Fruit fly (Drosophila melanogaster) whole organism, embryonic: ENCODE results near the gene CG32642.

Experiments
- Asciz ChIP-seq: fragments of 200-800 bp; sonication (Bioruptor generic); optimal IDR thresholded peaks from 2 replicates; lab custom pipeline; 2017; ENCODE audit warnings: missing biosample characterization, mild to moderate bottlenecking, missing genetic modification characterization, missing genetic modification reagents
- CG10147 ChIP-seq: fragments of 200-800 bp; sonication (Bioruptor generic); optimal IDR thresholded peaks from 2 replicates; lab custom pipeline; 2019; ENCODE audit warnings: missing biosample characterization, mild to moderate bottlenecking, missing genetic modification characterization, moderate library complexity
- CG10267 ChIP-seq: fragments of 200-800 bp; sonication (Bioruptor generic); optimal IDR thresholded peaks from 2 replicates; lab custom pipeline; 2018; ENCODE audit warnings: missing biosample characterization, mild to moderate bottlenecking, missing genetic modification characterization, moderate library complexity
- CG10274 ChIP-seq: fragments of 200-800 bp; sonication (Bioruptor generic); optimal IDR thresholded peaks from 3 replicates; lab custom pipeline; 2017; ENCODE audit warnings: missing biosample characterization, mild to moderate bottlenecking, missing genetic modification characterization
- CG10462 ChIP-seq: fragments of 200-800 bp; sonication (Bioruptor generic); optimal IDR thresholded peaks from 2 replicates; lab custom pipeline; 2016; ENCODE audit warnings: missing biosample characterization, missing genetic modification characterization
- CG11560 ChIP-seq: fragments of 200-800 bp; sonication (Bioruptor generic); IDR thresholded peaks from 3 replicates; pipeline ENCODE4 v1.3.6; 2022; ENCODE audit warnings: missing biosample characterization, missing genetic modification characterization
- CG13424 ChIP-seq: fragments of 200-800 bp; sonication (Bioruptor generic); optimal IDR thresholded peaks from 2 replicates; lab custom pipeline; 2019; ENCODE audit warnings: missing biosample characterization, mild to moderate bottlenecking, missing genetic modification characterization, moderate library complexity
- CG14050 ChIP-seq: fragments of 200-800 bp; sonication (Bioruptor generic); IDR thresholded peaks from 3 replicates; pipeline ENCODE4 v1.3.6; 2022; ENCODE audit warnings: missing biosample characterization, missing genetic modification characterization
- CG2202 ChIP-seq: fragments of 200-800 bp; sonication (Bioruptor generic); optimal IDR thresholded peaks from 2 replicates; lab custom pipeline; 2018; ENCODE audit warnings: missing biosample characterization, mild to moderate bottlenecking, missing genetic modification characterization
- CG32532 ChIP-seq: fragments of 200-800 bp; sonication (Bioruptor generic); IDR thresholded peaks from 2 replicates; pipeline ENCODE4 v1.3.6; 2022; ENCODE audit warnings: missing biosample characterization, missing genetic modification characterization
- CG3838 ChIP-seq: fragments of 200-800 bp; sonication (Bioruptor generic); optimal IDR thresholded peaks from 3 replicates; lab custom pipeline; 2016; ENCODE audit warnings: missing biosample characterization, missing genetic modification characterization
- CG4854 ChIP-seq: fragments of 200-800 bp; sonication (Bioruptor generic); optimal IDR thresholded peaks from 2 replicates; lab custom pipeline; 2016; ENCODE audit warnings: missing biosample characterization, missing genetic modification characterization, inconsistent platforms
- CG6272 ChIP-seq: fragments of 200-800 bp; sonication (Bioruptor generic); IDR thresholded peaks from 2 replicates; pipeline ENCODE4 v1.3.6; 2022; ENCODE audit warnings: missing biosample characterization, missing genetic modification characterization
- CG7928 ChIP-seq: fragments of 200-800 bp; sonication (Bioruptor generic); optimal IDR thresholded peaks from 2 replicates; lab custom pipeline; 2017; ENCODE audit warnings: missing biosample characterization, mild to moderate bottlenecking, missing genetic modification characterization
- CG8089 ChIP-seq: fragments of 200-800 bp; sonication (Bioruptor generic); optimal IDR thresholded peaks from 3 replicates; lab custom pipeline; 2016; ENCODE audit warnings: missing biosample characterization, missing genetic modification characterization
- CG8388 ChIP-seq: fragments of 200-800 bp; sonication (Bioruptor generic); optimal IDR thresholded peaks from 2 replicates; lab custom pipeline; 2019; ENCODE audit warnings: missing biosample characterization, mild to moderate bottlenecking, missing genetic modification characterization, moderate library complexity
- CG8944 ChIP-seq: fragments of 200-800 bp; sonication (Bioruptor generic); optimal IDR thresholded peaks from 3 replicates; lab custom pipeline; 2016; ENCODE audit warnings: missing biosample characterization, missing genetic modification characterization
- Gsc ChIP-seq: fragments of 200-800 bp; sonication (Bioruptor generic); IDR thresholded peaks from 2 replicates; pipeline ENCODE4 v1.3.6; 2022; ENCODE audit warnings: missing biosample characterization, missing genetic modification characterization
- H2.0 ChIP-seq: fragments of 200-800 bp; sonication (Bioruptor generic); IDR thresholded peaks from 2 replicates; pipeline ENCODE4 v1.3.6; 2022; ENCODE audit warnings: missing biosample characterization, missing genetic modification characterization
- Lpt ChIP-seq: fragments of >200 bp; optimal IDR thresholded peaks from 2 replicates; lab custom pipeline; 2018; ENCODE audit warnings: missing biosample characterization, missing genetic modification characterization
- NK7.1 ChIP-seq: fragments of 200-800 bp; sonication (Bioruptor generic); optimal IDR thresholded peaks from 3 replicates; lab custom pipeline; 2016; ENCODE audit warnings: missing biosample characterization, missing genetic modification characterization
- Nf-YA ChIP-seq: fragments of 200-800 bp; sonication (Bioruptor generic); IDR thresholded peaks from 2 replicates; pipeline ENCODE4 v1.3.6; 2022; ENCODE audit warnings: missing biosample characterization, missing genetic modification characterization
- Trl ChIP-seq, 3 experiments: fragments of >200 bp in 2 of 3; fragments of 200-800 bp in 1 of 3; sonication (Bioruptor generic) in 1 of 3; optimal IDR thresholded peaks; 2 replicates in 1 of 3; 3 replicates in 2 of 3; lab custom pipeline; 2016 to 2017; ENCODE audit warnings: missing biosample characterization in 1 of 3, missing genetic modification characterization in 1 of 3
- YL-1 ChIP-seq: fragments of 200-800 bp; sonication (Bioruptor generic); optimal IDR thresholded peaks from 3 replicates; lab custom pipeline; 2017; ENCODE audit warnings: missing biosample characterization, mild to moderate bottlenecking, missing genetic modification characterization
- abd-A ChIP-seq: fragments of 200-800 bp; sonication (Bioruptor generic); optimal IDR thresholded peaks from 3 replicates; lab custom pipeline; 2019; ENCODE audit warnings: missing biosample characterization, mild to moderate bottlenecking, missing genetic modification characterization, moderate library complexity
- al ChIP-seq: fragments of 200-800 bp; sonication (Bioruptor generic); IDR thresholded peaks from 2 replicates; pipeline ENCODE4 v1.3.6; 2022; ENCODE audit warnings: missing biosample characterization, missing genetic modification characterization
- aop ChIP-seq: fragments of 200-800 bp; sonication (Bioruptor generic); IDR thresholded peaks from 2 replicates; pipeline ENCODE4 v1.3.6; 2022; ENCODE audit warnings: missing biosample characterization, missing genetic modification characterization
- br ChIP-seq: fragments of >200 bp; optimal IDR thresholded peaks from 2 replicates; lab custom pipeline; 2017
- cg ChIP-seq: fragments of 200-800 bp; sonication (Bioruptor generic); optimal IDR thresholded peaks from 3 replicates; lab custom pipeline; 2019; ENCODE audit warnings: missing biosample characterization, mild to moderate bottlenecking, missing genetic modification characterization, moderate library complexity
- chinmo ChIP-seq: fragments of 200-800 bp; sonication (Bioruptor generic); IDR thresholded peaks from 4 replicates; pipeline ENCODE4 v1.3.6; 2022; ENCODE audit warnings: missing biosample characterization, missing genetic modification characterization; ENCODE audit not compliant: partially characterized antibody
- crc ChIP-seq: fragments of 200-800 bp; sonication (Bioruptor generic); optimal IDR thresholded peaks from 2 replicates; lab custom pipeline; 2016; ENCODE audit warnings: missing biosample characterization, missing genetic modification characterization
- dati ChIP-seq: fragments of 200-800 bp; sonication (Bioruptor generic); IDR thresholded peaks from 2 replicates; pipeline ENCODE4 v1.3.6; 2022; ENCODE audit warnings: missing biosample characterization, missing genetic modification characterization
- disco-r ChIP-seq: fragments of 200-800 bp; sonication (Bioruptor generic); optimal IDR thresholded peaks from 2 replicates; lab custom pipeline; 2016; ENCODE audit warnings: missing biosample characterization, missing genetic modification characterization
- hth ChIP-seq: fragments of >200 bp; optimal IDR thresholded peaks from 2 replicates; lab custom pipeline; 2017; ENCODE audit warnings: inconsistent platforms
- nerfin-1 ChIP-seq: fragments of 200-800 bp; sonication (Bioruptor generic); optimal IDR thresholded peaks from 3 replicates; lab custom pipeline; 2019; ENCODE audit warnings: missing biosample characterization, mild to moderate bottlenecking, missing genetic modification characterization, moderate library complexity
- oc ChIP-seq: fragments of 200-800 bp; sonication (Bioruptor generic); optimal IDR thresholded peaks from 2 replicates; lab custom pipeline; 2018; ENCODE audit warnings: missing biosample characterization, mild to moderate bottlenecking, missing genetic modification characterization, moderate library complexity
- pan ChIP-seq, 4 experiments: fragments of >200 bp in 3 of 4; fragments of 200-800 bp in 1 of 4; sonication (Bioruptor generic) in 1 of 4; optimal IDR thresholded peaks in 3 of 4; IDR thresholded peaks in 1 of 4; 2 replicates each; pipeline versions ENCODE4 v1.3.6 to Lab custom; 2017 to 2022; ENCODE audit warnings: missing biosample characterization in 2 of 4, missing genetic modification characterization in 2 of 4, mixed read lengths in 1 of 4
- pros ChIP-seq: fragments of 200-800 bp; sonication (Bioruptor generic); optimal IDR thresholded peaks from 3 replicates; lab custom pipeline; 2019; ENCODE audit warnings: missing biosample characterization, mild to moderate bottlenecking, missing genetic modification characterization, moderate library complexity
- repo ChIP-seq: fragments of 200-800 bp; sonication (Bioruptor generic); optimal IDR thresholded peaks from 2 replicates; lab custom pipeline; 2016; ENCODE audit warnings: missing biosample characterization, missing genetic modification characterization
- rib ChIP-seq: fragments of 200-800 bp; sonication (Bioruptor generic); IDR thresholded peaks from 2 replicates; pipeline ENCODE4 v1.3.6; 2022; ENCODE audit warnings: missing biosample characterization, missing genetic modification characterization
- row ChIP-seq: fragments of 200-800 bp; sonication (Bioruptor generic); IDR thresholded peaks from 3 replicates; pipeline ENCODE4 v1.3.6; 2022; ENCODE audit warnings: missing biosample characterization, missing genetic modification characterization
- sens-2 ChIP-seq: fragments of 200-800 bp; sonication (Bioruptor generic); IDR thresholded peaks from 2 replicates; pipeline ENCODE4 v1.3.6; 2022; ENCODE audit warnings: missing biosample characterization, missing genetic modification characterization
- seq ChIP-seq: fragments of 200-800 bp; sonication (Bioruptor generic); IDR thresholded peaks from 2 replicates; pipeline ENCODE4 v1.3.6; 2022; ENCODE audit warnings: missing biosample characterization, missing genetic modification characterization
- tio ChIP-seq: fragments of 200-800 bp; sonication (Bioruptor generic); optimal IDR thresholded peaks from 2 replicates; lab custom pipeline; 2017; ENCODE audit warnings: missing biosample characterization, missing genetic modification characterization, inconsistent platforms
- toy ChIP-seq: fragments of 200-800 bp; sonication (Bioruptor generic); IDR thresholded peaks from 2 replicates; pipeline ENCODE4 v1.3.6; 2022; ENCODE audit warnings: missing biosample characterization, missing genetic modification characterization
- yki ChIP-seq: fragments of >200 bp; optimal IDR thresholded peaks from 3 replicates; lab custom pipeline; 2018
- zen2 ChIP-seq: fragments of 200-800 bp; sonication (Bioruptor generic); IDR thresholded peaks from 3 replicates; pipeline ENCODE4 v1.3.6; 2022; ENCODE audit warnings: missing biosample characterization, missing genetic modification characterization; ENCODE audit not compliant: partially characterized antibody

Gene CG32642

DNA sequence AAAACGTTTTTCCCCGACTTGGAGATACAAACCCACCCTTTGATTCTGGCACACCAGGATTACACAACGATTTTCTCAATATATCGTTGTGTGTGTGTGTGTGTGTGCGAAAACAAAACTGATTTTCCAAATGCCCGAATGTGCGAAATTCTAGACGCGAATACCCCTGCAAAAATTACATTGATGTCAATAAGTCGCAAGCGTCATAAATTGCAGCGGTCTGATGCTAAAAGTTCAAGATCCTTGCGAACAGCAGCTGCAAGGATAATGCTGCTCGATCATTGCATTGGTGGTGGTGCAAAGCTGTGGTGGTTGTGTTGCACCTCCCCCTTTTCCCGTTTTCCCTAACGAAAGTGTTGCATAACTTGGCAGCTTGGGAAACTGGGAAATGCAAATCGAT, 31.4 kb upstream of the CG32642 start (continued):
- TF ChIP-seq CG10267 (tag; lab: Kevin White, UChicago) (no peak), CG4854 (GFP tag; lab: Kevin White, UChicago) (no peak), CG13424 (tag; lab: Kevin White, UChicago) (no peak), nerfin-1 (tag; lab: Kevin White, UChicago) (peak; percentile 54), pros (GFP tag; lab: Kevin White, UChicago) (peak; percentile 82), al (GFP tag; lab: Robert Waterston, UW) (no peak), cg (GFP tag; lab: Kevin White, UChicago) (peak; percentile 13), Nf-YA (GFP tag; lab: Robert Waterston, UW) (no peak)

DNA sequence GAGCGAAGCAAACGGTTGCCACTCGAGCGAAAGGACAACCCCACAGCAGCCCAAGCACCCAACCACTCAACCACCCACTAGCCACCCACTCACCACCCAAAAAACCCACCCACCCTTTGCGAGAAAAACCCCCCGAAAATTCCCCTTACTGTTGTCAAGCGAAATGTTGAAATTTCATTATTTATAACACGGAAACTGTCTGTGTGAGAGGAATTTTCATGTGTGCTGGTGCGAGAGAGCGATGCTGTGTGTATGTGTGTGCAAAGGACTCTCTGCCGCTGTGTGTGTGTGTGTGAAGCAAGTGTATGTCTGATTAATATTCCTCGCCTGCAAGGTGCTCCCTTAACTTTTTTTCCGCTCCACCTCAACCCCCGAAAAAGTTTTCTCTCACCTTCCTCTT, 29.2 kb upstream of the CG32642 start:
- peak; percentile 77 for TF ChIP-seq abd-A (tag; lab: Kevin White, UChicago)
- peak; percentile 75 for TF ChIP-seq cg (GFP tag; lab: Kevin White, UChicago)
- peak; percentile 55 for TF ChIP-seq nerfin-1 (tag; lab: Kevin White, UChicago)
- TF ChIP-seq CG2202 (tag; lab: Kevin White, UChicago) = no peak
- TF ChIP-seq chinmo (GFP tag; lab: Robert Waterston, UW) = 0 out of 4 replicates have a peak, but pooled peaks have one; percentile 48
- TF ChIP-seq seq (GFP tag; lab: Robert Waterston, UW) = peak; percentile 36; the same call in 1 of the 2 replicates
- TF ChIP-seq YL-1 (GFP tag; lab: Kevin White, UChicago) = no peak
- TF ChIP-seq CG11560 = no peak
- TF ChIP-seq Trl (optimal IDR thresholded peaks at IDR 0.05; lab: Kevin White, UChicago) = peak; percentile 36 to 42
- TF ChIP-seq Trl (GFP tag; optimal IDR thresholded peaks at IDR 0.05; lab: Kevin White, UChicago) = no peak
- TF ChIP-seq tio (GFP tag; lab: Kevin White, UChicago) = no peak
- TF ChIP-seq CG32532 (GFP tag; lab: Robert Waterston, UW) = 0 out of 2 replicates have a peak, but pooled peaks have one; percentile 8
- TF ChIP-seq pros (GFP tag; lab: Kevin White, UChicago) = peak; percentile 68
- no peak for TF ChIP-seq disco-r (GFP tag; lab: Kevin White, UChicago)

DNA sequence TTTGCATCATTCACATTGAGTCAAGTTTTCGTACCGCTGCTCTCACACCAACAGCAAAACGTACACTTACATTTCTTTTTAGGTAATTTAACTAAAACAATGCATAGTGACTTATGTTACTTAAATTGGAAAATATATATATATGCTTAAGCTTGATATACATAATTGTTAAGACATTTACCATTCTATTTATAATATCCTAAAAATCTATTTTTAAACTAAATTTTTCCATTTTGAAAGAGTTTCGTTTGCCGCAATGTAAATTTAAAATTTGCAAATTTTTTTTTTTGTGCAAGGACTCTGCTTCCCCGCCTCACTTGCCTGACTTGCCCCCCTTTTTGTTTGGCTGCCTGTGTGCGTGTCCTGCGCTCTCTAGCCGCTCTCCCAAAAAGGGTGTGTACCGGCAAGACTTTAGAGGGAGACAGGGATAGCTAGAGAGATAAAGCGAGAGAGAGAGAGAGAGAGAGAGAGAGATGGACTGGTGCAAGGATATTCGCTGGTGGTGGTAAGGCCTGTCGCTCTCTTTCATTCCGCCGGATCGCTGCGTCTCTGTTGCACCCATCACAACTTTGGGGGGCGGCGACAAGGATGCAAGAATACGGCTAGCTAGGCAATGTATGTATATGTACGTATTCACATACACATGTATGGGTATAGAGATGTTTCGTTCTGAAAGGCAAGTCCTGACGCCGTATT, 21.0 kb upstream of the CG32642 start:
- TF ChIP-seq CG14050 (no peak), Lpt (GFP tag; lab: Kevin White, UChicago) (no peak), CG8944 (no peak), Asciz (GFP tag; lab: Kevin White, UChicago) (no peak), CG3838 (no peak), oc (tag; lab: Kevin White, UChicago) (no peak), zen2 (GFP tag; lab: Robert Waterston, UW) (no peak), row (GFP tag; lab: Robert Waterston, UW) (peak; percentile 73), Gsc (GFP tag; lab: Robert Waterston, UW) (no peak), CG7928 (GFP tag; lab: Kevin White, UChicago) (no peak), aop (GFP tag; lab: Robert Waterston, UW) (no peak), sens-2 (no peak), toy (GFP tag; lab: Robert Waterston, UW) (no peak), crc (no peak), CG6272 (GFP tag; lab: Robert Waterston, UW) (no peak), CG8089 (GFP tag; lab: Kevin White, UChicago) (no peak), br (no peak), repo (GFP tag; lab: Kevin White, UChicago) (no peak), CG10462 (GFP tag; lab: Kevin White, UChicago) (no peak), pros (GFP tag; lab: Kevin White, UChicago) (peak; percentile 67), CG10274 (GFP tag; lab: Kevin White, UChicago) (no peak), yki (lab: Kevin White, UChicago) (peak; percentile 54), rib (no peak), hth (no peak), H2.0 (no peak), dati (GFP tag; lab: Robert Waterston, UW) (no peak), pan (optimal IDR thresholded peaks at IDR 0.05; lab: Kevin White, UChicago) (no peak), pan (GFP tag; optimal IDR thresholded peaks at IDR 0.05 in 1 of 2, IDR thresholded peaks at IDR 0.05 in 1 of 2) (no peak), CG8388 (GFP tag; lab: Kevin White, UChicago) (peak; percentile 46), NK7.1 (GFP tag; lab: Kevin White, UChicago) (no peak), CG10147 (GFP tag; lab: Kevin White, UChicago) (peak; percentile 60)
